Worm (Caenorhabditis elegans) whole organism, L1 larva: ENCODE measurements around the gene C03G6.21.

Experiments
- C34B4.2 ChIP-seq: sonication (generic microtip); optimal IDR thresholded peaks from 2 replicates; lab custom pipeline; 2017; ENCODE audit warnings: mild to moderate bottlenecking, missing genetic modification characterization, missing compliant biosample characterization
- F16B12.6 ChIP-seq: fragments of 150-350 bp; optimal IDR thresholded peaks from 2 replicates; lab custom pipeline; 2014; ENCODE audit warnings: missing biosample characterization, missing genetic modification characterization
- alr-1 ChIP-seq: fragments of 200-800 bp; sonication (Bioruptor generic); optimal IDR thresholded peaks from 2 replicates; lab custom pipeline; 2018; ENCODE audit warnings: borderline replicate concordance, mild to moderate bottlenecking, missing genetic modification characterization, missing compliant biosample characterization
- aly-2 ChIP-seq: fragments of 150-350 bp; optimal IDR thresholded peaks from 2 replicates; lab custom pipeline; 2014; ENCODE audit warnings: missing biosample characterization, missing genetic modification characterization
- ama-1 ChIP-seq: fragments of 150-350 bp; optimal IDR thresholded peaks from 2 replicates; lab custom pipeline; 2014
- blmp-1 ChIP-seq: fragments of 150-350 bp; optimal IDR thresholded peaks from 2 replicates; lab custom pipeline; 2014; ENCODE audit warnings: missing biosample characterization, missing genetic modification characterization
- ceh-63 ChIP-seq: fragments of 200-800 bp; sonication (Bioruptor generic); optimal IDR thresholded peaks from 2 replicates; lab custom pipeline; 2018; ENCODE audit warnings: mild to moderate bottlenecking, missing genetic modification characterization, missing compliant biosample characterization
- ceh-88 ChIP-seq: fragments of 200-800 bp; sonication (Bioruptor generic); IDR thresholded peaks from 2 replicates; pipeline ENCODE4 v1.3.6; 2022; ENCODE audit warnings: missing genetic modification characterization, missing compliant biosample characterization
- ceh-90 ChIP-seq: sonication (generic microtip); optimal IDR thresholded peaks from 2 replicates; lab custom pipeline; 2016; ENCODE audit warnings: missing genetic modification characterization, missing compliant biosample characterization
- ets-5 ChIP-seq: fragments of 200-800 bp; sonication (Bioruptor generic); IDR thresholded peaks from 2 replicates; pipeline ENCODE4 v1.3.6; 2022; ENCODE audit warnings: missing genetic modification characterization, missing compliant biosample characterization
- hpl-2 ChIP-seq: fragments of 150-350 bp; optimal IDR thresholded peaks from 2 replicates; lab custom pipeline; 2014; ENCODE audit warnings: missing biosample characterization, missing genetic modification reagents, missing genetic modification characterization
- isw-1 ChIP-seq: fragments of 200-800 bp; sonication (Bioruptor generic); IDR thresholded peaks from 2 replicates; pipeline ENCODE4 v1.3.6; 2022; ENCODE audit warnings: missing genetic modification characterization, missing compliant biosample characterization
- lin-15B ChIP-seq: fragments of 150-350 bp; sonication (generic microtip); optimal IDR thresholded peaks from 3 replicates; lab custom pipeline; 2014; ENCODE audit warnings: missing biosample characterization, missing genetic modification characterization
- lin-35 ChIP-seq, 2 experiments: fragments of 150-350 bp; optimal IDR thresholded peaks; 2 replicates each; lab custom pipeline; 2014; ENCODE audit warnings: missing biosample characterization in 2 of 2, missing genetic modification characterization in 2 of 2, missing genetic modification reagents in 2 of 2
- lir-3 ChIP-seq: sonication (generic microtip); optimal IDR thresholded peaks from 2 replicates; lab custom pipeline; 2016; ENCODE audit warnings: mild to moderate bottlenecking, missing genetic modification characterization, moderate library complexity, missing compliant biosample characterization; ENCODE audit not compliant: poor library complexity
- mab-9 ChIP-seq: fragments of 200-800 bp; sonication (Bioruptor generic); IDR thresholded peaks from 2 replicates; pipeline ENCODE4 v1.3.6; 2022; ENCODE audit warnings: missing genetic modification reagents, missing genetic modification characterization, missing compliant biosample characterization
- mdl-1 ChIP-seq, 2 experiments: fragments of 150-350 bp; optimal IDR thresholded peaks; 2 replicates each; lab custom pipeline; 2014 to 2017; ENCODE audit warnings: missing biosample characterization in 2 of 2, missing genetic modification characterization in 2 of 2, inconsistent platforms in 1 of 2
- mef-2 ChIP-seq: fragments of 150-350 bp; optimal IDR thresholded peaks from 2 replicates; lab custom pipeline; 2014; ENCODE audit warnings: missing biosample characterization, missing genetic modification characterization
- nhr-11 ChIP-seq: fragments of 150-350 bp; optimal IDR thresholded peaks from 2 replicates; lab custom pipeline; 2014; ENCODE audit warnings: missing biosample characterization, missing genetic modification characterization
- nhr-19 ChIP-seq: fragments of 200-800 bp; sonication (Bioruptor generic); conservative IDR thresholded peaks from 2 replicates; pipeline ENCODE4 v1.3.6; 2022; ENCODE audit warnings: missing genetic modification characterization, missing compliant biosample characterization
- nhr-47 ChIP-seq: sonication (generic microtip); optimal IDR thresholded peaks from 2 replicates; lab custom pipeline; 2016; ENCODE audit warnings: mild to moderate bottlenecking, missing genetic modification characterization, moderate library complexity, missing compliant biosample characterization
- nhr-76 ChIP-seq: sonication (generic microtip); optimal IDR thresholded peaks from 2 replicates; lab custom pipeline; 2017; ENCODE audit warnings: missing biosample characterization, missing genetic modification characterization
- nhr-84 ChIP-seq: sonication (generic microtip); optimal IDR thresholded peaks from 2 replicates; lab custom pipeline; 2017; ENCODE audit warnings: missing biosample characterization, missing genetic modification characterization
- nhr-85 ChIP-seq: sonication (generic microtip); peaks from one replicate; lab custom pipeline; 2016; ENCODE audit warnings: missing genetic modification characterization, inconsistent platforms, missing compliant biosample characterization
- nhr-90 ChIP-seq: sonication (generic microtip); optimal IDR thresholded peaks from 2 replicates; lab custom pipeline; 2016; ENCODE audit warnings: mild to moderate bottlenecking, missing genetic modification characterization, missing compliant biosample characterization; ENCODE audit not compliant: poor library complexity
- pag-3 ChIP-seq: sonication (generic microtip); optimal IDR thresholded peaks from 2 replicates; lab custom pipeline; 2017; ENCODE audit warnings: missing genetic modification characterization, mild to moderate bottlenecking, missing compliant biosample characterization, antibody characterized with exemption, borderline replicate concordance; ENCODE audit not compliant: insufficient read depth
- pax-3 ChIP-seq: fragments of 200-800 bp; sonication (Bioruptor generic); optimal IDR thresholded peaks from 2 replicates; lab custom pipeline; 2018; ENCODE audit warnings: mild to moderate bottlenecking, missing genetic modification characterization, moderate library complexity, missing compliant biosample characterization
- pqm-1 ChIP-seq: sonication (generic microtip); optimal IDR thresholded peaks from 3 replicates; lab custom pipeline; 2017; ENCODE audit warnings: missing biosample characterization, missing genetic modification characterization
- rnt-1 ChIP-seq: sonication (generic microtip); optimal IDR thresholded peaks from 2 replicates; lab custom pipeline; 2016; ENCODE audit warnings: mild to moderate bottlenecking, missing genetic modification characterization, moderate library complexity, missing compliant biosample characterization
- snpc-4 ChIP-seq: fragments of 150-350 bp; optimal IDR thresholded peaks from 2 replicates; lab custom pipeline; 2014; ENCODE audit warnings: missing biosample characterization, missing genetic modification characterization
- sox-4 ChIP-seq: sonication (generic microtip); optimal IDR thresholded peaks from 2 replicates; lab custom pipeline; 2016; ENCODE audit warnings: missing genetic modification characterization, missing compliant biosample characterization
- sptf-1 ChIP-seq: fragments of 150-350 bp; optimal IDR thresholded peaks from 2 replicates; lab custom pipeline; 2014; ENCODE audit warnings: missing biosample characterization, missing genetic modification characterization
- unc-130 ChIP-seq: fragments of 150-350 bp; optimal IDR thresholded peaks from 2 replicates; lab custom pipeline; 2017; ENCODE audit warnings: missing biosample characterization, missing genetic modification characterization, inconsistent platforms
- unc-86 ChIP-seq: sonication (generic microtip); optimal IDR thresholded peaks from 2 replicates; lab custom pipeline; 2016; ENCODE audit warnings: missing genetic modification characterization, missing compliant biosample characterization
- vab-15 ChIP-seq: sonication (generic microtip); optimal IDR thresholded peaks from 2 replicates; lab custom pipeline; 2017; ENCODE audit warnings: missing genotype, mild to moderate bottlenecking, missing genetic modification characterization, missing compliant biosample characterization
- zag-1 ChIP-seq: fragments of 150-350 bp; optimal IDR thresholded peaks from 2 replicates; lab custom pipeline; 2014; ENCODE audit warnings: missing biosample characterization, missing genetic modification characterization
- zip-4 ChIP-seq: fragments of 200-800 bp; sonication (Bioruptor generic); optimal IDR thresholded peaks from 2 replicates; lab custom pipeline; 2018; ENCODE audit warnings: mild to moderate bottlenecking, missing genetic modification characterization, moderate library complexity, missing compliant biosample characterization

C03G6.21 gene

DNA sequence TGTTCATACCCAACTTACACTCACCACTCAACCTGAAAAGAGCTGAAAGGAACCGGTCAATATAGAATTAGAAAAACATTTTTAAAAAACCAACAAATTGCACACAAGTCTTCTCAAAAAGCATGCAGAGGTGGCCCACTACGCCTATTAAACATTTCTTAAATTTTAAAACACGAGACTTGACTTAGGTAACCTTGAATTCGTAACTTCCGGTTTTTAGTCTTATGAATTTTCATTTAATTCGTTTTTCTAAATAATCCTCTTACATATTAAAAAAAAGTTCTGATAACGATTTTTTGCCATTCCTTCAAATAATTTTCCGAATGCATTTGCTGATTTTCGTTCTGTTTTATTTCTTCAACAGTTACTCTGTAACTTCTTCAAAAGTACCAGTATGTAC lies 28.5 kb downstream of the C03G6.21 start, which contains the start of gene clec-7:
clec-7 (plus strand) TSS at position 301 of the 400 bp plus-strand sequence.
- TF ChIP-seq mdl-1 (tag; optimal IDR thresholded peaks at IDR 0.05; lab: Kevin White, UChicago) (no peak), F16B12.6 (tag; lab: Kevin White, UChicago) (no peak), lin-35 (GFP tag; optimal IDR thresholded peaks at IDR 0.05; lab: Kevin White, UChicago) (no peak), ama-1 (lab: Kevin White, UChicago) (no peak), sptf-1 (tag; lab: Kevin White, UChicago) (no peak), mef-2 (tag; lab: Kevin White, UChicago) (no peak), ceh-63 (GFP tag; lab: Kevin White, UChicago) (no peak), pqm-1 (no peak), zag-1 (tag; lab: Kevin White, UChicago) (no peak), blmp-1 (tag; lab: Kevin White, UChicago) (no peak)
- TF ChIP-seq, all 84 proteins: peak for 0

DNA sequence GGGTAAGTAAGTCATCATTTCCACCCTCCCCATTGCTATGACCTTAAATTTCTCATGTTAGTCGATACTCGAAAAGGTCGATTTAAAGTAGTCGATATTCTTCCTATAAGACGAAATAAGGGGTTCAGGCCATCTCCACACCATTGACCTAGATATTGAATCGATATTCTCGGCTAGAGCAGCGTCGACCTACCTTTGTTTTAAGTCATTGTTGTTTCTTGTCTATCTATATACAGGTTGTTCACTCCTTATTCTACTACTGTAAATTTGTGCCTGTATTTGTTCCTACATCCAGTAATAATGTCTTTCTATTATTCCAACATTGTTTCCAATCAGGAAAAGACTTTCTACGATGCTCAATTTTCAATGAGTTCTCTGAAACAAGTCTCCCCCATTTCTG lies 29.7 kb downstream of the C03G6.21 start, which contains the start of gene F10G2.4:
F10G2.4 (plus strand) TSS at position 301 of the 400 bp plus-strand sequence.
- no peak for TF ChIP-seq nhr-11
- TF ChIP-seq pag-3 (tag; lab: Kevin White, UChicago) = no peak
- TF ChIP-seq unc-130 (tag; lab: Kevin White, UChicago) = no peak
- TF ChIP-seq hpl-2 (GFP tag; lab: Kevin White, UChicago) = no peak
- TF ChIP-seq nhr-19 (GFP tag; lab: Robert Waterston, UW) = no peak
- no peak for TF ChIP-seq zag-1 (tag; lab: Kevin White, UChicago)
- TF ChIP-seq lin-15B (tag; lab: Kevin White, UChicago) = no peak
- TF ChIP-seq pax-3 (tag; lab: Kevin White, UChicago) = no peak
- TF ChIP-seq ets-5 (GFP tag; lab: Robert Waterston, UW) = no peak
- no peak for TF ChIP-seq aly-2 (tag; lab: Kevin White, UChicago)
- no peak for TF ChIP-seq isw-1 (GFP tag; lab: Robert Waterston, UW)
- TF ChIP-seq mef-2 (tag; lab: Kevin White, UChicago) = no peak
- no peak for TF ChIP-seq rnt-1 (tag; lab: Kevin White, UChicago)
- TF ChIP-seq vab-15 (tag; lab: Kevin White, UChicago) = no peak
- TF ChIP-seq nhr-85 (tag; lab: Kevin White, UChicago) = no peak
- TF ChIP-seq nhr-84 = no peak
- no peak for TF ChIP-seq alr-1 (tag; lab: Kevin White, UChicago)
- TF ChIP-seq lin-35 (GFP tag; optimal IDR thresholded peaks at IDR 0.05; lab: Kevin White, UChicago) = no peak
- TF ChIP-seq ceh-90 (tag; lab: Kevin White, UChicago) = no peak

DNA sequence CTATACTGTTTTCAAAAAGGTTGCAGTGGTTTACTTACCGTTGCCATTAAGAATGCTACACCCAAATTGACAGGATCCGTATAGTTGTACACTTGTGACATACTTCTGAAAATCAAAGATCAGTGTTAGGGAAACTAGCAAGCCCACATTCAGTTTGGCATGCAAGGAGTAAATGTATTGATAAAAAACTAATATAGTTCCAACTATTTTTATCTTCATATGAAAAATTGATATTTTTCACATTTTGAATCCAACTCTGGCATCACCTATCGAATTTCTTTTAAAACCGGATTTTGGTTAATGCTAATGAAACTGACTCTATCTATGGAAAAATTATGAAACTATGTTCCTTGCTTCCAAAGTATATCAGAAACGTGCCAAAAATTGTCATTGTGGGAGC lies 31.3 kb downstream of the C03G6.21 start, which contains the start of gene srx-92:
srx-92 (minus strand) TSS at position 101 of the 400 bp plus-strand sequence.
- TF ChIP-seq mab-9 (GFP tag; lab: Robert Waterston, UW) (no peak), nhr-19 (GFP tag; lab: Robert Waterston, UW) (no peak), sox-4 (tag; lab: Kevin White, UChicago) (no peak), nhr-90 (tag; lab: Kevin White, UChicago) (no peak), zip-4 (GFP tag; lab: Kevin White, UChicago) (no peak), unc-86 (tag; lab: Kevin White, UChicago) (no peak), ama-1 (lab: Kevin White, UChicago) (no peak)

DNA sequence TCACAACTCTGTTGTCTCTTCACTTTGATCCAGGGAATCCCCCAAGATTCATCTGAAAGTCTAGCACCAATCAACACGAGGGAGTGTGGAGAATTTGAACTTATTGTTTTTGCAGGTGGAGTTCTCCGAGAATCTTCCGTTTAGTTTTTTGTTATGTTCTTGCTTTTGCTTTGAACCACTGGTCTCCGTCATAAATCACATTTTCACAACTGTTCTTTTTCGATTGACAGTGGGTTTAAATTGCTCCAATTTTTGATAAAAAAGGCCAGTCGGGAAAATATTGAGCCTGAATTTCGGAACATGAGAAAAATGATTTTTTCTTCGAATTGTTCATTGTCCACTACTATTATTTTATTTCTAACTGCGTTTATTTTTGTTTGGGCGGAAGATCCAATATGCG lies 34.7 kb downstream of the C03G6.21 start, which contains the start of gene F10G2.10:
F10G2.10 (plus strand) TSS at position 301 of the 400 bp plus-strand sequence.
- TF ChIP-seq zip-4 (GFP tag; lab: Kevin White, UChicago) = no peak
- no peak for TF ChIP-seq hpl-2 (GFP tag; lab: Kevin White, UChicago)
- no peak for TF ChIP-seq C34B4.2
- no peak for TF ChIP-seq snpc-4 (tag; lab: Kevin White, UChicago)
- no peak for TF ChIP-seq ets-5 (GFP tag; lab: Robert Waterston, UW)
- TF ChIP-seq F16B12.6 (tag; lab: Kevin White, UChicago) = no peak
- no peak for TF ChIP-seq lir-3
- no peak for TF ChIP-seq nhr-76 (tag; lab: Kevin White, UChicago)
- no peak for TF ChIP-seq sptf-1 (tag; lab: Kevin White, UChicago)
- no peak for TF ChIP-seq mef-2 (tag; lab: Kevin White, UChicago)
- TF ChIP-seq ceh-88 = no peak
- TF ChIP-seq isw-1 (GFP tag; lab: Robert Waterston, UW) = no peak
- no peak for TF ChIP-seq nhr-47 (tag; lab: Kevin White, UChicago)
- TF ChIP-seq sox-4 (tag; lab: Kevin White, UChicago) = no peak
